Fruit fly (Drosophila melanogaster) whole organism, embryonic: ENCODE data around the gene CG15201.

Experiments
- CG10267 ChIP-seq: fragments of 200-800 bp; sonication (Bioruptor generic); optimal IDR thresholded peaks from 2 replicates; lab custom pipeline; 2018; ENCODE audit warnings: missing biosample characterization, mild to moderate bottlenecking, missing genetic modification characterization, moderate library complexity
- CG11247 ChIP-seq: fragments of 200-800 bp; sonication (Bioruptor generic); IDR thresholded peaks from 2 replicates; pipeline ENCODE4 v1.3.6; 2022; ENCODE audit warnings: missing biosample characterization, missing genetic modification characterization
- CG15514 ChIP-seq: fragments of 200-800 bp; sonication (Bioruptor generic); optimal IDR thresholded peaks from 3 replicates; lab custom pipeline; 2017; ENCODE audit warnings: missing biosample characterization, missing genetic modification characterization, mild to moderate bottlenecking, moderate library complexity, missing genetic modification reagents
- CG1603 ChIP-seq: fragments of 200-800 bp; sonication (Bioruptor generic); optimal IDR thresholded peaks from 2 replicates; lab custom pipeline; 2019; ENCODE audit warnings: missing biosample characterization, mild to moderate bottlenecking, missing genetic modification characterization, moderate library complexity
- CG1647 ChIP-seq: fragments of 200-800 bp; sonication (Bioruptor generic); optimal IDR thresholded peaks from 3 replicates; lab custom pipeline; 2016; ENCODE audit warnings: missing biosample characterization, missing genetic modification characterization
- CG17186 ChIP-seq: fragments of 200-800 bp; sonication (Bioruptor generic); optimal IDR thresholded peaks from 3 replicates; lab custom pipeline; 2017; ENCODE audit warnings: missing biosample characterization, missing genetic modification reagents, missing genetic modification characterization
- CG17361 ChIP-seq: fragments of 200-800 bp; sonication (Bioruptor generic); IDR thresholded peaks from 3 replicates; pipeline ENCODE4 v1.3.6; 2022; ENCODE audit warnings: missing biosample characterization, missing genetic modification characterization
- CG2116 ChIP-seq: fragments of 200-800 bp; sonication (Bioruptor generic); optimal IDR thresholded peaks from 3 replicates; lab custom pipeline; 2018; ENCODE audit warnings: missing biosample characterization, mild to moderate bottlenecking, missing genetic modification characterization
- CG2120 ChIP-seq: fragments of 200-800 bp; sonication (Bioruptor generic); optimal IDR thresholded peaks from 3 replicates; lab custom pipeline; 2016; ENCODE audit warnings: missing biosample characterization, missing genetic modification characterization
- CG30403 ChIP-seq: fragments of 200-800 bp; sonication (Bioruptor generic); optimal IDR thresholded peaks from 3 replicates; lab custom pipeline; 2016; ENCODE audit warnings: missing biosample characterization, missing genetic modification characterization
- CG32767 ChIP-seq: fragments of 200-800 bp; sonication (Bioruptor generic); IDR thresholded peaks from 2 replicates; pipeline ENCODE4 v1.3.6; 2022; ENCODE audit warnings: missing biosample characterization, missing genetic modification characterization
- CG3847 ChIP-seq: fragments of 200-800 bp; sonication (Bioruptor generic); IDR thresholded peaks from 2 replicates; pipeline ENCODE4 v1.3.6; 2022; ENCODE audit warnings: missing biosample characterization, missing genetic modification characterization
- CG43689 ChIP-seq: fragments of 200-800 bp; sonication (Bioruptor generic); IDR thresholded peaks from 2 replicates; pipeline ENCODE4 v1.3.6; 2022; ENCODE audit warnings: missing biosample characterization, missing genetic modification characterization
- CG4424 ChIP-seq: fragments of 200-800 bp; sonication (Bioruptor generic); optimal IDR thresholded peaks from 3 replicates; lab custom pipeline; 2016; ENCODE audit warnings: missing biosample characterization, missing genetic modification characterization
- CG6791 ChIP-seq: fragments of 200-800 bp; sonication (Bioruptor generic); IDR thresholded peaks from 3 replicates; pipeline ENCODE4 v1.3.6; 2022; ENCODE audit warnings: missing biosample characterization, missing genetic modification characterization; ENCODE audit not compliant: partially characterized antibody
- CG8478 ChIP-seq: fragments of >200 bp; optimal IDR thresholded peaks from 2 replicates; lab custom pipeline; 2018
- CG8944 ChIP-seq: fragments of 200-800 bp; sonication (Bioruptor generic); optimal IDR thresholded peaks from 3 replicates; lab custom pipeline; 2016; ENCODE audit warnings: missing biosample characterization, missing genetic modification characterization
- CG9215 ChIP-seq: fragments of 200-800 bp; sonication (Bioruptor generic); IDR thresholded peaks from 2 replicates; pipeline ENCODE4 v1.3.6; 2022; ENCODE audit warnings: missing biosample characterization, missing genetic modification characterization
- CG9437 ChIP-seq: fragments of 200-800 bp; sonication (Bioruptor generic); optimal IDR thresholded peaks from 2 replicates; lab custom pipeline; 2018; ENCODE audit warnings: missing biosample characterization, mild to moderate bottlenecking, missing genetic modification characterization
- CG9727 ChIP-seq: fragments of 200-800 bp; sonication (Bioruptor generic); optimal IDR thresholded peaks from 3 replicates; lab custom pipeline; 2017; ENCODE audit warnings: missing biosample characterization, mild to moderate bottlenecking, missing genetic modification characterization
- CG9932 ChIP-seq: fragments of 200-800 bp; sonication (Bioruptor generic); IDR thresholded peaks from 2 replicates; pipeline ENCODE4 v1.3.6; 2022; ENCODE audit warnings: missing biosample characterization, missing genetic modification characterization
- Dp ChIP-seq: fragments of 200-800 bp; sonication (Bioruptor generic); optimal IDR thresholded peaks from 2 replicates; lab custom pipeline; 2018; ENCODE audit warnings: missing biosample characterization, mild to moderate bottlenecking, missing genetic modification characterization, moderate library complexity
- E2f2 ChIP-seq: fragments of 200-800 bp; sonication (Bioruptor generic); IDR thresholded peaks from 2 replicates; pipeline ENCODE4 v1.3.6; 2022; ENCODE audit warnings: missing biosample characterization, missing genetic modification characterization
- Elba2 ChIP-seq: fragments of 200-800 bp; sonication (Bioruptor generic); optimal IDR thresholded peaks from 3 replicates; lab custom pipeline; 2016; ENCODE audit warnings: missing biosample characterization, missing genetic modification characterization
- HHEX ChIP-seq: fragments of 200-800 bp; sonication (Bioruptor generic); optimal IDR thresholded peaks from 3 replicates; lab custom pipeline; 2017; ENCODE audit warnings: missing biosample characterization, mild to moderate bottlenecking, missing genetic modification characterization, missing genetic modification reagents
- MTF-1 ChIP-seq: fragments of 200-800 bp; sonication (Bioruptor generic); optimal IDR thresholded peaks from 2 replicates; lab custom pipeline; 2018; ENCODE audit warnings: missing biosample characterization, mild to moderate bottlenecking, missing genetic modification characterization, borderline replicate concordance
- Myb ChIP-seq: fragments of 200-800 bp; sonication (Bioruptor generic); optimal IDR thresholded peaks from 2 replicates; lab custom pipeline; 2016; ENCODE audit warnings: missing biosample characterization, missing genetic modification characterization
- NC2α ChIP-seq: fragments of 200-800 bp; sonication (Bioruptor generic); optimal IDR thresholded peaks from 2 replicates; lab custom pipeline; 2016; ENCODE audit warnings: missing biosample characterization, missing genetic modification characterization
- Pdp1 ChIP-seq, 2 experiments: fragments of 200-800 bp; sonication (Bioruptor generic); optimal IDR thresholded peaks; 3 replicates each; lab custom pipeline; 2016; ENCODE audit warnings: missing biosample characterization in 2 of 2, missing genetic modification characterization in 2 of 2, mild to moderate bottlenecking in 1 of 2, moderate library complexity in 1 of 2
- Rfx ChIP-seq: fragments of 200-800 bp; sonication (Bioruptor generic); IDR thresholded peaks from 2 replicates; pipeline ENCODE4 v1.3.6; 2022; ENCODE audit warnings: missing biosample characterization, missing genetic modification characterization
- Rx ChIP-seq: fragments of 200-800 bp; sonication (Bioruptor generic); IDR thresholded peaks from 2 replicates; pipeline ENCODE4 v1.3.6; 2022; ENCODE audit warnings: missing biosample characterization, missing genetic modification characterization
- Xbp1 ChIP-seq: fragments of 200-800 bp; sonication (Bioruptor generic); optimal IDR thresholded peaks from 3 replicates; lab custom pipeline; 2016; ENCODE audit warnings: missing biosample characterization, mild to moderate bottlenecking, missing genetic modification characterization
- ab ChIP-seq: fragments of 200-800 bp; sonication (Bioruptor generic); optimal IDR thresholded peaks from 2 replicates; lab custom pipeline; 2016; ENCODE audit warnings: missing biosample characterization, missing genetic modification characterization
- croc ChIP-seq: fragments of 200-800 bp; sonication (Bioruptor generic); conservative IDR thresholded peaks from 3 replicates; pipeline ENCODE4 v1.3.6; 2022; ENCODE audit warnings: missing biosample characterization, missing genetic modification characterization
- crp ChIP-seq, 2 experiments: fragments of 200-800 bp; sonication (Bioruptor generic); optimal IDR thresholded peaks; 2 replicates in 1 of 2; 3 replicates in 1 of 2; lab custom pipeline; 2017; ENCODE audit warnings: missing biosample characterization in 2 of 2, missing genetic modification characterization in 2 of 2, mild to moderate bottlenecking in 1 of 2, moderate library complexity in 1 of 2
- dm ChIP-seq: fragments of 200-800 bp; sonication (Bioruptor generic); optimal IDR thresholded peaks from 3 replicates; lab custom pipeline; 2016; ENCODE audit warnings: missing biosample characterization, missing genetic modification characterization
- dpn ChIP-seq, 2 experiments: fragments of 200-800 bp; sonication (Bioruptor generic); optimal IDR thresholded peaks; 3 replicates each; lab custom pipeline; 2016; ENCODE audit warnings: missing biosample characterization in 2 of 2, missing genetic modification characterization in 2 of 2
- gro ChIP-seq: fragments of 200-800 bp; sonication (Bioruptor generic); optimal IDR thresholded peaks from 2 replicates; lab custom pipeline; 2016; ENCODE audit warnings: missing biosample characterization, missing genetic modification characterization
- jumu ChIP-seq: fragments of 200-800 bp; sonication (Bioruptor generic); optimal IDR thresholded peaks from 3 replicates; lab custom pipeline; 2016; ENCODE audit warnings: missing biosample characterization, missing genetic modification characterization
- kah ChIP-seq: fragments of 200-800 bp; sonication (Bioruptor generic); optimal IDR thresholded peaks from 2 replicates; lab custom pipeline; 2018; ENCODE audit warnings: missing biosample characterization, mild to moderate bottlenecking, missing genetic modification characterization
- maf-S ChIP-seq: fragments of 200-800 bp; sonication (Bioruptor generic); optimal IDR thresholded peaks from 2 replicates; lab custom pipeline; 2016; ENCODE audit warnings: missing biosample characterization, missing genetic modification characterization
- nom ChIP-seq: fragments of 200-800 bp; sonication (Bioruptor generic); optimal IDR thresholded peaks from 2 replicates; lab custom pipeline; 2017; ENCODE audit warnings: missing biosample characterization, missing genetic modification characterization, mild to moderate bottlenecking, moderate library complexity, missing genetic modification reagents
- pho ChIP-seq: fragments of 200-800 bp; sonication (Bioruptor generic); optimal IDR thresholded peaks from 2 replicates; lab custom pipeline; 2016; ENCODE audit warnings: missing biosample characterization, missing genetic modification characterization
- phol ChIP-seq: fragments of 200-800 bp; sonication (Bioruptor generic); optimal IDR thresholded peaks from 3 replicates; lab custom pipeline; 2018; ENCODE audit warnings: missing biosample characterization, mild to moderate bottlenecking, missing genetic modification characterization, moderate library complexity
- sisA ChIP-seq: fragments of 200-800 bp; sonication (Bioruptor generic); IDR thresholded peaks from 2 replicates; pipeline ENCODE4 v1.3.6; 2022; ENCODE audit warnings: missing biosample characterization, missing genetic modification characterization
- slbo ChIP-seq: fragments of 200-800 bp; sonication (Bioruptor generic); IDR thresholded peaks from 2 replicates; pipeline ENCODE4 v1.3.6; 2022; ENCODE audit warnings: missing biosample characterization, missing genetic modification characterization
- so ChIP-seq: fragments of 200-800 bp; sonication (Bioruptor generic); IDR thresholded peaks from 3 replicates; pipeline ENCODE4 v1.3.6; 2022; ENCODE audit warnings: missing biosample characterization, missing genetic modification characterization
- sob ChIP-seq: fragments of 200-800 bp; sonication (Bioruptor generic); IDR thresholded peaks from 2 replicates; pipeline ENCODE4 v1.3.6; 2022; ENCODE audit warnings: missing biosample characterization, missing genetic modification characterization

Gene CG15201

dm6 chrX:11136587-11137512 lies 7.1 kb upstream of the CG15201 start, which contains the start of gene Klp10A (continued):
- TF ChIP-seq Rfx (GFP tag; lab: Robert Waterston, UW) (peak; percentile 44; the same call in 1 of the 2 replicates), CG4424 (GFP tag; lab: Kevin White, UChicago) (peak; percentile 14), nom (GFP tag; lab: Kevin White, UChicago) (peak; percentile 7), Xbp1 (peak; percentile 36), CG3847 (GFP tag; lab: Robert Waterston, UW) (0 out of 2 replicates have a peak, but pooled peaks have one; percentile 12), CG2120 (GFP tag; lab: Kevin White, UChicago) (peak; percentile 36), CG1647 (peak; percentile 11), Pdp1 (GFP tag; optimal IDR thresholded peaks at IDR 0.05; lab: Kevin White, UChicago) (peak in 1 of 2 experiments; percentile 90), CG8944 (GFP tag; lab: Kevin White, UChicago) (no peak), CG9437 (GFP tag; lab: Kevin White, UChicago) (peak; percentile 3), ab (GFP tag; lab: Kevin White, UChicago) (peak; percentile 3), CG17361 (GFP tag; lab: Robert Waterston, UW) (peak; percentile 46; the same call in 1 of the 3 replicates), phol (tag; lab: Kevin White, UChicago) (peak; percentile 93), CG1603 (tag; lab: Kevin White, UChicago) (peak; percentile 31), CG6791 (GFP tag; lab: Robert Waterston, UW) (no peak), NC2α (GFP tag; lab: Kevin White, UChicago) (peak; percentile 34), HHEX (peak; percentile 7), CG9215 (no peak), so (no peak), CG32767 (GFP tag; lab: Robert Waterston, UW) (0 out of 2 replicates have a peak, but pooled peaks have one; percentile 24), CG9932 (GFP tag; lab: Robert Waterston, UW) (peak; percentile 54), CG9727 (GFP tag; lab: Kevin White, UChicago) (peak; percentile 16), CG30403 (peak; percentile 33), croc (GFP tag; lab: Robert Waterston, UW) (no peak), Myb (GFP tag; lab: Kevin White, UChicago) (peak; percentile 93), sob (GFP tag; lab: Robert Waterston, UW) (peak; percentile 43; the same call in 1 of the 2 replicates), Rx (0 out of 2 replicates have a peak, but pooled peaks have one; percentile 23), sisA (GFP tag; lab: Robert Waterston, UW) (0 out of 2 replicates have a peak, but pooled peaks have one; percentile 13), CG43689 (GFP tag; lab: Robert Waterston, UW) (no peak), CG15514 (GFP tag; lab: Kevin White, UChicago) (no peak), CG11247 (GFP tag; lab: Robert Waterston, UW) (peak; percentile 21; the same call in 1 of the 2 replicates), slbo (GFP tag; lab: Robert Waterston, UW) (peak; percentile 58), CG17186 (GFP tag; lab: Kevin White, UChicago) (peak; percentile 47), CG10267 (tag; lab: Kevin White, UChicago) (peak; percentile 87), Elba2 (GFP tag; lab: Kevin White, UChicago) (peak; percentile 73), maf-S (GFP tag; lab: Kevin White, UChicago) (peak; percentile 5), dpn (GFP tag; optimal IDR thresholded peaks at IDR 0.05; lab: Kevin White, UChicago) (peak in 1 of 2 experiments; percentile 35), pho (GFP tag; lab: Kevin White, UChicago) (peak; percentile 7), E2f2 (peak; percentile 33), jumu (GFP tag; lab: Kevin White, UChicago) (peak; percentile 3), MTF-1 (GFP tag; lab: Kevin White, UChicago) (no peak), CG2116 (GFP tag; lab: Kevin White, UChicago) (no peak), kah (no peak), gro (GFP tag; lab: Kevin White, UChicago) (peak; percentile 31), CG8478 (lab: Kevin White, UChicago) (peak; percentile 75), crp (GFP tag; optimal IDR thresholded peaks at IDR 0.05; lab: Kevin White, UChicago) (peak in 1 of 2 experiments; percentile 76), dm (GFP tag; lab: Kevin White, UChicago) (peak; percentile 0), Dp (GFP tag; lab: Kevin White, UChicago) (peak; percentile 16)
